Worm (Caenorhabditis elegans): ENCODE results near the gene cki-2.

DNA sequence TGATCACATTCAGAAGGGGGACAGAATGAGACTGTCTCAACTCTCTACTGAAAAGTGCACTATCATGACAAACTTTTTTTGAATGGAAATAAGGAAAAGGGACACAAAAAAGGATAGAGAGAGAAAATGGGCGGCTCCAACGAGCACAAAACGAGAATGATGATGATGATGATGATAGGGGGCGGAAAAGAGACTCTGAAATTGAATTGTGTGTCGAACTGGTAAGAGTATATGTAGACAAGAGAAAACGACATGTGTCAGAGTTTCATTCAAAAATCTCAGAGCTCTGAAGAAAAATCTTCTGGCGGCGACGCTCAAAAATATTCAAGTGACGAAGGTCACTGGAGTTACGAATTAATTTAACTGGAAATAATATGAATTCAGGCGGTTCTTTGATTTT is 21.0 kb upstream of the cki-2 start:
- TF ChIP-seq ces-1 (GFP tag; optimal IDR thresholded peaks at IDR 0.05) (peak; percentile 52), unc-120 (tag; optimal IDR thresholded peaks at IDR 0.05; ENCODE audit: poor library complexity, severe bottlenecking) (no peak), pha-4 (tag; optimal IDR thresholded peaks at IDR 0.05) (no peak), nhr-28 (tag; optimal IDR thresholded peaks at IDR 0.05) (no peak), unc-62 (GFP tag; optimal IDR thresholded peaks at IDR 0.05) (no peak), bed-3 (GFP tag; optimal IDR thresholded peaks at IDR 0.05) (no peak), blmp-1 (tag; optimal IDR thresholded peaks at IDR 0.05) (no peak), ham-2 (GFP tag; optimal IDR thresholded peaks at IDR 0.05) (no peak), cnd-1 (tag; optimal IDR thresholded peaks at IDR 0.05) (no peak), ceh-83 (GFP tag; optimal IDR thresholded peaks at IDR 0.05) (no peak)

Measured in whole organism, mixed stage, embryonic.